Worm (Caenorhabditis elegans) whole organism, mixed stage, embryonic: ENCODE results near the gene sra-13.
A peak's percentile ranks its signal among the peaks of the same experiment; 100 is the strongest.

Experiments
- ces-1 ChIP-seq: fragments of 150-350 bp; optimal IDR thresholded peaks from 2 replicates; lab custom pipeline; 2014; ENCODE audit warnings: missing biosample characterization, missing genetic modification reagents, missing genetic modification characterization
- cnd-1 ChIP-seq: fragments of 200-800 bp; sonication (Bioruptor generic); optimal IDR thresholded peaks from 2 replicates; lab custom pipeline; 2018; ENCODE audit warnings: mild to moderate bottlenecking, missing genetic modification characterization, missing compliant biosample characterization
- elt-1 ChIP-seq: sonication (generic microtip); optimal IDR thresholded peaks from 2 replicates; lab custom pipeline; 2017; ENCODE audit warnings: missing genetic modification characterization, mild to moderate bottlenecking, missing compliant biosample characterization, antibody characterized with exemption, moderate library complexity, borderline replicate concordance; ENCODE audit not compliant: insufficient read depth
- elt-3 ChIP-seq: fragments of 150-350 bp; optimal IDR thresholded peaks from 2 replicates; lab custom pipeline; 2014; ENCODE audit warnings: missing biosample characterization, missing genetic modification characterization
- lin-13 ChIP-seq: fragments of 150-350 bp; optimal IDR thresholded peaks from 2 replicates; lab custom pipeline; 2014; ENCODE audit warnings: missing biosample characterization, missing genetic modification characterization
- nhr-12 ChIP-seq: fragments of 150-350 bp; optimal IDR thresholded peaks from 2 replicates; lab custom pipeline; 2014; ENCODE audit warnings: missing biosample characterization, missing genetic modification characterization
- nhr-237 ChIP-seq: fragments of 150-350 bp; optimal IDR thresholded peaks from 2 replicates; lab custom pipeline; 2014; ENCODE audit warnings: missing biosample characterization, missing genetic modification characterization
- nhr-76 ChIP-seq: sonication (generic microtip); optimal IDR thresholded peaks from 2 replicates; lab custom pipeline; 2017; ENCODE audit warnings: missing biosample characterization, missing genetic modification characterization
- pha-4 ChIP-seq: fragments of 150-350 bp; optimal IDR thresholded peaks from 2 replicates; lab custom pipeline; 2018; ENCODE audit warnings: missing biosample characterization, missing genetic modification reagents, missing genetic modification characterization
- snpc-4 ChIP-seq: fragments of 150-350 bp; optimal IDR thresholded peaks from 2 replicates; lab custom pipeline; 2014; ENCODE audit warnings: missing biosample characterization, missing genetic modification characterization
- tbx-8 ChIP-seq: fragments of 200-800 bp; sonication (Bioruptor generic); optimal IDR thresholded peaks from 2 replicates; lab custom pipeline; 2018; ENCODE audit warnings: mild to moderate bottlenecking, missing genetic modification characterization, moderate library complexity, missing compliant biosample characterization
- unc-39 ChIP-seq: fragments of 150-350 bp; optimal IDR thresholded peaks from 2 replicates; lab custom pipeline; 2014; ENCODE audit warnings: missing biosample characterization, missing genetic modification characterization
- zip-8 ChIP-seq: fragments of 150-350 bp; optimal IDR thresholded peaks from 2 replicates; lab custom pipeline; 2014; ENCODE audit warnings: missing biosample characterization, missing genetic modification characterization
- ztf-11 ChIP-seq: fragments of 150-350 bp; optimal IDR thresholded peaks from 2 replicates; lab custom pipeline; 2014; ENCODE audit warnings: missing biosample characterization, missing genetic modification characterization

ce11 chrII:8415035-8415434 lies 7.5 kb downstream of the sra-13 start:
- no peak for TF ChIP-seq lin-13 (tag; lab: Kevin White, UChicago)
- no peak for TF ChIP-seq ces-1 (GFP tag; lab: Kevin White, UChicago)
- TF ChIP-seq elt-1 (tag; lab: Kevin White, UChicago), result peak; percentile 33
- TF ChIP-seq unc-39, result no peak
- TF ChIP-seq zip-8 (tag; lab: Kevin White, UChicago), result peak; percentile 97
- no peak for TF ChIP-seq tbx-8
- TF ChIP-seq snpc-4 (tag; lab: Kevin White, UChicago), result no peak
- no peak for TF ChIP-seq ztf-11 (tag; lab: Kevin White, UChicago)
- no peak for TF ChIP-seq nhr-76
- no peak for TF ChIP-seq pha-4 (tag; lab: Kevin White, UChicago)
- TF ChIP-seq cnd-1 (tag; lab: Kevin White, UChicago), result peak; percentile 79
- no peak for TF ChIP-seq elt-3
- no peak for TF ChIP-seq nhr-237
- TF ChIP-seq nhr-12 (tag; lab: Kevin White, UChicago), result no peak
